Worm (Caenorhabditis elegans): ENCODE measurements around the gene C54F6.15.
A peak's percentile ranks its signal among the peaks of the same experiment; 100 is the strongest.

C54F6.15 gene

ce11 chrV:7522279-7522678, at the start of gene C54F6.15:
Gene C54F6.15, minus strand, starts transcription at chrV:7522379.
- TF ChIP-seq F37B4.10 (GFP tag; IDR thresholded peaks at IDR 0.05) (0 out of 2 replicates have a peak, but pooled peaks have one; percentile 46), egl-44 (GFP tag; IDR thresholded peaks at IDR 0.05) (no peak), B0035.1 (tag; optimal IDR thresholded peaks at IDR 0.05) (no peak)

- TF ChIP-seq F57A8.1 (GFP tag; optimal IDR thresholded peaks at IDR 0.05) (no peak), tbp1 (GFP tag; optimal IDR thresholded peaks at IDR 0.05) (no peak), D2030.7 (GFP tag; IDR thresholded peaks at IDR 0.05) (no peak), nhr-27 (tag; optimal IDR thresholded peaks at IDR 0.05) (no peak), lin-40 (tag; optimal IDR thresholded peaks at IDR 0.05) (no peak), tlf-1 (GFP tag; optimal IDR thresholded peaks at IDR 0.05) (no peak)
Measured at ce11 chrV:7570955-7571354, 48.8 kb upstream of the C54F6.15 start, which contains the start of gene F19F10.14. Gene F19F10.14, minus strand, starts transcription at chrV:7571055.

ce11 chrV:7570290-7570689, 48.1 kb upstream of the C54F6.15 start, which contains the start of gene clec-212:
Gene clec-212, minus strand, starts transcription at chrV:7570390.
- TF ChIP-seq snpc-3.4 (tag; optimal IDR thresholded peaks at IDR 0.05) (no peak), F55B11.4 (tag; optimal IDR thresholded peaks at IDR 0.05; ENCODE audit: borderline replicate concordance, insufficient read depth) (no peak), pha-4 (tag; optimal IDR thresholded peaks at IDR 0.05) (no peak), F37B4.10 (GFP tag; IDR thresholded peaks at IDR 0.05) (no peak), attf-5 (GFP tag; optimal IDR thresholded peaks at IDR 0.05) (no peak), hmg-20 (GFP tag; IDR thresholded peaks at IDR 0.05) (no peak), ceh-27 (GFP tag; optimal IDR thresholded peaks at IDR 0.05) (no peak), F10E7.11 (tag; optimal IDR thresholded peaks at IDR 0.05) (no peak), Y53G8AR.9 (GFP tag; conservative IDR thresholded peaks at IDR 0.05) (no peak), ceh-91 (GFP tag; IDR thresholded peaks at IDR 0.05) (no peak), lin-35 (GFP tag; optimal IDR thresholded peaks at IDR 0.05) (no peak), nfya-1 (tag; optimal IDR thresholded peaks at IDR 0.05; ENCODE audit: borderline replicate concordance, insufficient read depth) (no peak), madf-10 (tag; optimal IDR thresholded peaks at IDR 0.05) (no peak), attf-6 (GFP tag; IDR thresholded peaks at IDR 0.05) (no peak), nhr-120 (GFP tag; IDR thresholded peaks at IDR 0.05) (no peak)

- no peak for TF ChIP-seq hmg-1.2 (GFP tag; IDR thresholded peaks at IDR 0.05)
Measured at ce11 chrV:7562947-7563346, 40.8 kb upstream of the C54F6.15 start, which contains the start of gene F19F10.1. Gene F19F10.1, plus strand, starts transcription at chrV:7563247.

- no peak for TF ChIP-seq atf-7 (tag; optimal IDR thresholded peaks at IDR 0.05)
- no peak for TF ChIP-seq nhr-120 (GFP tag; IDR thresholded peaks at IDR 0.05)
- TF ChIP-seq egrh-3 (GFP tag; IDR thresholded peaks at IDR 0.05) = no peak
- TF ChIP-seq snpc-1.1 (tag; optimal IDR thresholded peaks at IDR 0.05; ENCODE audit: insufficient read depth) = no peak
- no peak for TF ChIP-seq dox-1 (GFP tag; IDR thresholded peaks at IDR 0.05)
- TF ChIP-seq ekl-4 (GFP tag; IDR thresholded peaks at IDR 0.05) = no peak
- no peak for TF ChIP-seq snpc-3.4 (tag; optimal IDR thresholded peaks at IDR 0.05)
- no peak for TF ChIP-seq Y53G8AR.9 (GFP tag; conservative IDR thresholded peaks at IDR 0.05)
- TF ChIP-seq C17E4.6 (GFP tag; IDR thresholded peaks at IDR 0.05) = no peak
- TF ChIP-seq nfya-2 (GFP tag; IDR thresholded peaks at IDR 0.05) = no peak
- no peak for TF ChIP-seq let-526 (GFP tag; IDR thresholded peaks at IDR 0.05)
- no peak for TF ChIP-seq ceh-58 (GFP tag; IDR thresholded peaks at IDR 0.05)
- TF ChIP-seq nhr-179 (tag; optimal IDR thresholded peaks at IDR 0.05) = no peak
- no peak for TF ChIP-seq ceh-79 (tag; optimal IDR thresholded peaks at IDR 0.05)
- no peak for TF ChIP-seq aptf-3 (GFP tag; IDR thresholded peaks at IDR 0.05)
- TF ChIP-seq attf-5 (GFP tag; optimal IDR thresholded peaks at IDR 0.05) = no peak
Measured at ce11 chrV:7558693-7559092, 36.5 kb upstream of the C54F6.15 start, which contains the start of gene ets-7. Gene ets-7, minus strand, starts transcription at chrV:7558793.
